Worm (Caenorhabditis elegans) whole organism, young adult: ENCODE results near the gene C32D5.14.

ENCODE experiments used
- B0336.3 ChIP-seq: fragments of 200-800 bp; sonication (Bioruptor generic); IDR thresholded peaks from 2 replicates; pipeline ENCODE4 v1.3.6; 2022; ENCODE audit warnings: missing genetic modification characterization, missing compliant biosample characterization
- C06A6.2 ChIP-seq: fragments of 200-800 bp; sonication (Bioruptor generic); conservative IDR thresholded peaks from 2 replicates; pipeline ENCODE4 v1.3.6; 2022; ENCODE audit warnings: missing genetic modification characterization, missing compliant biosample characterization
- C17E4.6 ChIP-seq: fragments of 200-800 bp; sonication (Bioruptor generic); IDR thresholded peaks from 2 replicates; pipeline ENCODE4 v1.3.6; 2022; ENCODE audit warnings: missing genetic modification reagents, missing genetic modification characterization, missing compliant biosample characterization
- F37B4.10 ChIP-seq: fragments of 200-800 bp; sonication (Bioruptor generic); IDR thresholded peaks from 2 replicates; pipeline ENCODE4 v1.3.6; 2022; ENCODE audit warnings: missing genetic modification characterization, missing compliant biosample characterization
- F39B2.1 ChIP-seq: fragments of 200-800 bp; sonication (Bioruptor generic); IDR thresholded peaks from 2 replicates; pipeline ENCODE4 v1.3.6; 2022; ENCODE audit warnings: missing genetic modification reagents, missing genetic modification characterization, missing compliant biosample characterization
- F49E8.2 ChIP-seq: sonication (generic microtip); optimal IDR thresholded peaks from 3 replicates; lab custom pipeline; 2017; ENCODE audit warnings: missing genetic modification characterization, mild to moderate bottlenecking, missing compliant biosample characterization, antibody characterized with exemption, moderate library complexity; ENCODE audit not compliant: insufficient read depth
- F57C9.4 ChIP-seq: sonication (generic microtip); optimal IDR thresholded peaks from 2 replicates; lab custom pipeline; 2017; ENCODE audit warnings: mild to moderate bottlenecking, missing genetic modification characterization, missing compliant biosample characterization
- K11D2.4 ChIP-seq: fragments of 200-800 bp; sonication (Bioruptor generic); IDR thresholded peaks from 2 replicates; pipeline ENCODE4 v1.3.6; 2022; ENCODE audit warnings: missing genetic modification reagents, missing genetic modification characterization, missing compliant biosample characterization
- K12H6.12 ChIP-seq: fragments of 200-800 bp; sonication (Bioruptor generic); optimal IDR thresholded peaks from 2 replicates; lab custom pipeline; 2018; ENCODE audit warnings: mild to moderate bottlenecking, missing genetic modification characterization, missing compliant biosample characterization
- Y53G8AR.9 ChIP-seq: fragments of 200-800 bp; sonication (Bioruptor generic); conservative IDR thresholded peaks from 2 replicates; pipeline ENCODE4 v1.3.6; 2022; ENCODE audit warnings: missing genetic modification reagents, missing genetic modification characterization, missing compliant biosample characterization
- Y95B8A.8 ChIP-seq: fragments of 200-800 bp; sonication (Bioruptor generic); IDR thresholded peaks from 2 replicates; pipeline ENCODE4 v1.3.6; 2022; ENCODE audit warnings: missing genetic modification reagents, missing genetic modification characterization, missing compliant biosample characterization
- ZK185.1 ChIP-seq: sonication (generic microtip); optimal IDR thresholded peaks from 2 replicates; lab custom pipeline; 2016; ENCODE audit warnings: mild to moderate bottlenecking, missing genetic modification characterization, missing compliant biosample characterization; ENCODE audit not compliant: poor library complexity, severe bottlenecking
- akir-1 ChIP-seq: fragments of 200-800 bp; sonication (Bioruptor generic); optimal IDR thresholded peaks from 2 replicates; lab custom pipeline; 2018; ENCODE audit warnings: mild to moderate bottlenecking, missing genetic modification characterization, moderate library complexity, missing compliant biosample characterization
- atf-7 ChIP-seq: sonication (generic microtip); optimal IDR thresholded peaks from 2 replicates; lab custom pipeline; 2017; ENCODE audit warnings: mild to moderate bottlenecking, missing genetic modification characterization, missing compliant biosample characterization
- bed-1 ChIP-seq: fragments of 200-800 bp; sonication (Bioruptor generic); IDR thresholded peaks from 2 replicates; pipeline ENCODE4 v1.3.6; 2022; ENCODE audit warnings: missing genetic modification reagents, missing genetic modification characterization, missing compliant biosample characterization
- cebp-1 ChIP-seq, 2 experiments: fragments of 200-800 bp in 1 of 2; sonication (Bioruptor generic) in 1 of 2; sonication (generic microtip) in 1 of 2; IDR thresholded peaks in 1 of 2; optimal IDR thresholded peaks in 1 of 2; 2 replicates each; pipeline versions ENCODE4 v1.3.6 to Lab custom; 2017 to 2022; ENCODE audit warnings: missing compliant biosample characterization in 2 of 2, missing genetic modification characterization in 2 of 2, mild to moderate bottlenecking in 1 of 2, missing genetic modification reagents in 1 of 2, moderate library complexity in 1 of 2
- ceh-27 ChIP-seq: fragments of 200-800 bp; sonication (Bioruptor generic); optimal IDR thresholded peaks from 2 replicates; lab custom pipeline; 2018; ENCODE audit warnings: mild to moderate bottlenecking, missing genetic modification characterization, moderate library complexity, missing compliant biosample characterization
- ceh-40 ChIP-seq: fragments of 200-800 bp; sonication (Bioruptor generic); IDR thresholded peaks from 2 replicates; pipeline ENCODE4 v1.3.6; 2022; ENCODE audit warnings: missing genetic modification characterization, missing compliant biosample characterization
- ceh-58 ChIP-seq: fragments of 200-800 bp; sonication (Bioruptor generic); IDR thresholded peaks from 2 replicates; pipeline ENCODE4 v1.3.6; 2022; ENCODE audit warnings: missing genetic modification characterization, missing compliant biosample characterization
- chd-7 ChIP-seq: sonication (generic microtip); optimal IDR thresholded peaks from 2 replicates; lab custom pipeline; 2016; ENCODE audit warnings: mild to moderate bottlenecking, missing genetic modification characterization, moderate library complexity, missing compliant biosample characterization
- dpff-1 ChIP-seq: sonication (generic microtip); optimal IDR thresholded peaks from 2 replicates; lab custom pipeline; 2017; ENCODE audit warnings: mild to moderate bottlenecking, missing genetic modification characterization, missing compliant biosample characterization
- dpl-1 ChIP-seq: fragments of 150-350 bp; optimal IDR thresholded peaks from 2 replicates; lab custom pipeline; 2014; ENCODE audit warnings: missing biosample characterization, missing genetic modification reagents, missing genetic modification characterization
- efl-1 ChIP-seq: fragments of 150-350 bp; optimal IDR thresholded peaks from 2 replicates; lab custom pipeline; 2014; ENCODE audit warnings: missing biosample characterization, missing genetic modification reagents, missing genetic modification characterization
- egl-18 ChIP-seq: fragments of 200-800 bp; sonication (Bioruptor generic); IDR thresholded peaks from 2 replicates; pipeline ENCODE4 v1.3.6; 2022; ENCODE audit warnings: missing genetic modification reagents, missing genetic modification characterization, missing compliant biosample characterization
- egl-44 ChIP-seq: fragments of 200-800 bp; sonication (Bioruptor generic); IDR thresholded peaks from 2 replicates; pipeline ENCODE4 v1.3.6; 2022; ENCODE audit warnings: missing genetic modification reagents, missing genetic modification characterization, missing compliant biosample characterization
- ets-4 ChIP-seq: fragments of 200-800 bp; sonication (Bioruptor generic); optimal IDR thresholded peaks from 2 replicates; lab custom pipeline; 2018; ENCODE audit warnings: mild to moderate bottlenecking, missing genetic modification characterization, missing compliant biosample characterization
- fkh-3 ChIP-seq: sonication (generic microtip); optimal IDR thresholded peaks from 2 replicates; lab custom pipeline; 2016; ENCODE audit warnings: mild to moderate bottlenecking, missing genetic modification characterization, missing compliant biosample characterization
- hlh-12 ChIP-seq: sonication (generic microtip); optimal IDR thresholded peaks from 2 replicates; lab custom pipeline; 2016; ENCODE audit warnings: missing genetic modification characterization, missing compliant biosample characterization
- hlh-26 ChIP-seq: fragments of 200-800 bp; sonication (Bioruptor generic); conservative IDR thresholded peaks from 2 replicates; pipeline ENCODE4 v1.3.6; 2022; ENCODE audit warnings: missing genetic modification reagents, missing genetic modification characterization, missing compliant biosample characterization
- hmg-20 ChIP-seq: fragments of 200-800 bp; sonication (Bioruptor generic); IDR thresholded peaks from 2 replicates; pipeline ENCODE4 v1.3.6; 2022; ENCODE audit warnings: missing genetic modification reagents, missing genetic modification characterization, missing compliant biosample characterization
- hrde-1 ChIP-seq: sonication (generic microtip); optimal IDR thresholded peaks from 2 replicates; lab custom pipeline; 2016; ENCODE audit warnings: missing genetic modification characterization, mild to moderate bottlenecking, missing compliant biosample characterization, moderate library complexity, missing genotype, missing genetic modification reagents, borderline replicate concordance
- hsf-1 ChIP-seq: fragments of 200-800 bp; sonication (Bioruptor generic); IDR thresholded peaks from 2 replicates; pipeline ENCODE4 v1.3.6; 2022; ENCODE audit warnings: missing genetic modification reagents, missing genetic modification characterization, missing compliant biosample characterization
- lag-1 ChIP-seq: fragments of 200-800 bp; sonication (Bioruptor generic); IDR thresholded peaks from 2 replicates; pipeline ENCODE4 v1.3.6; 2022; ENCODE audit warnings: missing genetic modification reagents, missing genetic modification characterization, missing compliant biosample characterization
- lin-26 ChIP-seq: fragments of 200-800 bp; sonication (Bioruptor generic); IDR thresholded peaks from 2 replicates; pipeline ENCODE4 v1.3.6; 2022; ENCODE audit warnings: missing genetic modification reagents, missing genetic modification characterization, missing compliant biosample characterization
- lsl-1 ChIP-seq: fragments of 200-800 bp; sonication (Bioruptor generic); optimal IDR thresholded peaks from 2 replicates; lab custom pipeline; 2018; ENCODE audit warnings: mild to moderate bottlenecking, missing genetic modification characterization, moderate library complexity, missing compliant biosample characterization
- lsy-27 ChIP-seq: sonication (generic microtip); optimal IDR thresholded peaks from 2 replicates; lab custom pipeline; 2017; ENCODE audit warnings: missing genetic modification characterization, mild to moderate bottlenecking, missing compliant biosample characterization, antibody characterized with exemption, missing genotype, borderline replicate concordance; ENCODE audit not compliant: insufficient read depth
- madf-6 ChIP-seq: fragments of 200-800 bp; sonication (Bioruptor generic); IDR thresholded peaks from 2 replicates; pipeline ENCODE4 v1.3.6; 2022; ENCODE audit warnings: missing genetic modification reagents, missing genetic modification characterization, missing compliant biosample characterization
- mcd-1 ChIP-seq: fragments of 200-800 bp; sonication (Bioruptor generic); IDR thresholded peaks from 2 replicates; pipeline ENCODE4 v1.3.6; 2022; ENCODE audit warnings: missing genetic modification reagents, missing genetic modification characterization, missing compliant biosample characterization
- nhr-120 ChIP-seq: fragments of 200-800 bp; sonication (Bioruptor generic); IDR thresholded peaks from 2 replicates; pipeline ENCODE4 v1.3.6; 2022; ENCODE audit warnings: missing genetic modification characterization, missing compliant biosample characterization
- nhr-80 ChIP-seq: sonication (generic microtip); optimal IDR thresholded peaks from 2 replicates; lab custom pipeline; 2016; ENCODE audit warnings: missing genetic modification characterization, missing compliant biosample characterization
- pha-4 ChIP-seq: fragments of 150-350 bp; sonication (generic microtip); optimal IDR thresholded peaks from 2 replicates; lab custom pipeline; 2014; ENCODE audit warnings: missing biosample characterization, missing genetic modification reagents, missing genetic modification characterization
- rcor-1 ChIP-seq: fragments of 200-800 bp; sonication (Bioruptor generic); IDR thresholded peaks from 2 replicates; pipeline ENCODE4 v1.3.6; 2022; ENCODE audit warnings: missing genetic modification reagents, missing genetic modification characterization, missing compliant biosample characterization
- rec-8 ChIP-seq, 2 experiments: sonication (generic microtip); optimal IDR thresholded peaks; 2 replicates each; lab custom pipeline; 2016; ENCODE audit warnings: mild to moderate bottlenecking in 2 of 2, missing genetic modification characterization in 2 of 2, missing genetic modification reagents in 2 of 2, missing genotype in 2 of 2, missing biosample characterization in 1 of 2, missing compliant biosample characterization in 1 of 2, moderate library complexity in 1 of 2
- repo-1 ChIP-seq: sonication (generic microtip); optimal IDR thresholded peaks from 2 replicates; lab custom pipeline; 2017; ENCODE audit warnings: mild to moderate bottlenecking, missing genetic modification characterization, missing compliant biosample characterization
- sdz-38 ChIP-seq: sonication (generic microtip); optimal IDR thresholded peaks from 2 replicates; lab custom pipeline; 2016; ENCODE audit warnings: missing genotype, missing genetic modification characterization, missing compliant biosample characterization
- snpc-1.3 ChIP-seq: sonication (generic microtip); optimal IDR thresholded peaks from 2 replicates; lab custom pipeline; 2017; ENCODE audit warnings: missing genetic modification characterization, mild to moderate bottlenecking, missing compliant biosample characterization, antibody characterized with exemption, moderate library complexity, missing genotype, missing genetic modification reagents; ENCODE audit not compliant: insufficient read depth
- zfh-2 ChIP-seq: fragments of 200-800 bp; sonication (Bioruptor generic); conservative IDR thresholded peaks from 2 replicates; pipeline ENCODE4 v1.3.6; 2022; ENCODE audit warnings: missing genetic modification reagents, missing genetic modification characterization, missing compliant biosample characterization
- ztf-22 ChIP-seq: fragments of 200-800 bp; sonication (Bioruptor generic); optimal IDR thresholded peaks from 2 replicates; lab custom pipeline; 2018; ENCODE audit warnings: mild to moderate bottlenecking, missing genetic modification characterization, moderate library complexity, missing compliant biosample characterization

Gene C32D5.14

ce11 chrII:6360822-6361221 is 25.5 kb downstream of the C32D5.14 start, which contains the start of gene K10B2.4 (continued):
- TF ChIP-seq ZK185.1 (tag; lab: Kevin White, UChicago) = peak; percentile 58
- TF ChIP-seq F37B4.10 (GFP tag; lab: Robert Waterston, UW) = no peak
- 0 out of 2 replicates have a peak, but pooled peaks have one; percentile 35 for TF ChIP-seq hsf-1 (GFP tag; lab: Robert Waterston, UW)
- TF ChIP-seq ceh-40 (GFP tag; lab: Robert Waterston, UW) = no peak
- no peak for TF ChIP-seq lag-1 (GFP tag; lab: Robert Waterston, UW)
- peak; percentile 46 for TF ChIP-seq dpl-1 (GFP tag; lab: Kevin White, UChicago)
- peak; percentile 61 for TF ChIP-seq nhr-80
- no peak for TF ChIP-seq lsy-27 (tag; lab: Kevin White, UChicago)
- no peak for TF ChIP-seq bed-1 (GFP tag; lab: Robert Waterston, UW)
- no peak for TF ChIP-seq pha-4 (tag; lab: Kevin White, UChicago)
- TF ChIP-seq zfh-2 (GFP tag; lab: Robert Waterston, UW) = no peak
- no peak for TF ChIP-seq chd-7 (tag; lab: Kevin White, UChicago)
- TF ChIP-seq F39B2.1 = no peak
- no peak for TF ChIP-seq C17E4.6 (GFP tag; lab: Robert Waterston, UW)
- TF ChIP-seq rec-8 (tag; optimal IDR thresholded peaks at IDR 0.05; lab: Kevin White, UChicago) = no peak
- TF ChIP-seq nhr-120 (GFP tag; lab: Robert Waterston, UW) = no peak
- TF ChIP-seq B0336.3 (GFP tag; lab: Robert Waterston, UW) = peak; percentile 36; the same call in 1 of the 2 replicates
- no peak for TF ChIP-seq sdz-38 (tag; lab: Kevin White, UChicago)
- peak; percentile 53 for TF ChIP-seq hrde-1 (tag; lab: Kevin White, UChicago)
- TF ChIP-seq hlh-12 = no peak
- no peak for TF ChIP-seq K11D2.4
- peak; percentile 7 for TF ChIP-seq lsl-1 (GFP tag; lab: Kevin White, UChicago)
- no peak for TF ChIP-seq fkh-3 (tag; lab: Kevin White, UChicago)
- TF ChIP-seq ceh-27 = peak; percentile 32
- TF ChIP-seq repo-1 (tag; lab: Kevin White, UChicago) = no peak
- TF ChIP-seq F49E8.2 (tag; lab: Kevin White, UChicago) = peak; percentile 43
- TF ChIP-seq cebp-1 (GFP tag; IDR thresholded peaks at IDR 0.05; lab: Robert Waterston, UW) = no peak
- peak; percentile 47 for TF ChIP-seq cebp-1 (tag; optimal IDR thresholded peaks at IDR 0.05; lab: Kevin White, UChicago)
- TF ChIP-seq Y53G8AR.9 = no peak
- TF ChIP-seq snpc-1.3 (tag; lab: Kevin White, UChicago) = no peak
- TF ChIP-seq rcor-1 (GFP tag; lab: Robert Waterston, UW) = peak; percentile 43; the same call in 1 of the 2 replicates
- TF ChIP-seq akir-1 (GFP tag; lab: Kevin White, UChicago) = peak; percentile 12
- TF ChIP-seq ets-4 (GFP tag; lab: Kevin White, UChicago) = no peak
- TF ChIP-seq efl-1 (GFP tag; lab: Kevin White, UChicago) = no peak
- no peak for TF ChIP-seq dpff-1
- peak; percentile 59; the same call in 1 of the 2 replicates for TF ChIP-seq mcd-1 (GFP tag; lab: Robert Waterston, UW)
- TF ChIP-seq lin-26 (GFP tag; lab: Robert Waterston, UW) = no peak
- no peak for TF ChIP-seq hlh-26
- TF ChIP-seq egl-44 (GFP tag; lab: Robert Waterston, UW) = no peak
- peak; percentile 50 for TF ChIP-seq madf-6
- no peak for TF ChIP-seq egl-18 (GFP tag; lab: Robert Waterston, UW)
- TF ChIP-seq atf-7 (tag; lab: Kevin White, UChicago) = peak; percentile 24
- no peak for TF ChIP-seq ceh-58 (GFP tag; lab: Robert Waterston, UW)
- TF ChIP-seq Y95B8A.8 (GFP tag; lab: Robert Waterston, UW) = no peak
- TF ChIP-seq C06A6.2 (GFP tag; lab: Robert Waterston, UW) = no peak
- TF ChIP-seq ztf-22 = no peak
- TF ChIP-seq K12H6.12 = no peak
- TF ChIP-seq hmg-20 (GFP tag; lab: Robert Waterston, UW) = no peak
- no peak for TF ChIP-seq F57C9.4 (tag; lab: Kevin White, UChicago)
